Worm (Caenorhabditis elegans) whole organism, midembryonic: ENCODE data around the gene nspc-17.

ENCODE experiments used
- T22C8.4 ChIP-seq: fragments of 200-800 bp; sonication (Bioruptor generic); IDR thresholded peaks from 2 replicates; pipeline ENCODE4 v1.3.6; 2022; ENCODE audit warnings: missing genetic modification characterization, missing compliant biosample characterization
- cog-1 ChIP-seq: sonication (generic microtip); optimal IDR thresholded peaks from 2 replicates; lab custom pipeline; 2016; ENCODE audit warnings: missing genetic modification characterization, missing compliant biosample characterization
- flt-1 ChIP-seq: fragments of 200-800 bp; sonication (Bioruptor generic); IDR thresholded peaks from 2 replicates; pipeline ENCODE4 v1.3.6; 2022; ENCODE audit warnings: missing genetic modification characterization, missing compliant biosample characterization
- klf-2 ChIP-seq: fragments of 200-800 bp; sonication (Bioruptor generic); conservative IDR thresholded peaks from 2 replicates; pipeline ENCODE4 v1.3.6; 2022; ENCODE audit warnings: missing genetic modification reagents, missing genetic modification characterization, missing compliant biosample characterization
- med-1 ChIP-seq: sonication (generic microtip); optimal IDR thresholded peaks from 2 replicates; lab custom pipeline; 2017; ENCODE audit warnings: missing genetic modification characterization, mild to moderate bottlenecking, missing compliant biosample characterization, antibody characterized with exemption, missing genetic modification reagents; ENCODE audit not compliant: insufficient read depth
- ref-1 ChIP-seq: fragments of 200-800 bp; sonication (Bioruptor generic); conservative IDR thresholded peaks from 2 replicates; pipeline ENCODE4 v1.3.6; 2022; ENCODE audit warnings: missing genetic modification reagents, missing genetic modification characterization, missing compliant biosample characterization
- tab-1 ChIP-seq: fragments of 200-800 bp; sonication (Bioruptor generic); IDR thresholded peaks from 2 replicates; pipeline ENCODE4 v1.3.6; 2022; ENCODE audit warnings: missing genetic modification characterization, missing compliant biosample characterization
- ztf-23 ChIP-seq: fragments of 200-800 bp; sonication (Bioruptor generic); IDR thresholded peaks from 2 replicates; pipeline ENCODE4 v1.3.6; 2022; ENCODE audit warnings: missing genetic modification reagents, missing genetic modification characterization, missing compliant biosample characterization
- ztf-29 ChIP-seq: fragments of 200-800 bp; sonication (Bioruptor generic); IDR thresholded peaks from 2 replicates; pipeline ENCODE4 v1.3.6; 2022; ENCODE audit warnings: missing genetic modification reagents, missing genetic modification characterization, missing compliant biosample characterization

Gene nspc-17

ce11 chrX:14525325-14526305 is 634 bp upstream of the nspc-17 start:
- TF ChIP-seq ztf-23 (GFP tag; lab: Robert Waterston, UW) (peak; percentile 89), flt-1 (GFP tag; lab: Robert Waterston, UW) (peak; percentile 89), cog-1 (tag; lab: Kevin White, UChicago) (peak; percentile 99), ref-1 (GFP tag; lab: Robert Waterston, UW) (no peak), med-1 (peak; percentile 46), tab-1 (GFP tag; lab: Robert Waterston, UW) (no peak; the same call in 1 of the 2 replicates), T22C8.4 (GFP tag; lab: Robert Waterston, UW) (peak; percentile 99), ztf-29 (GFP tag; lab: Robert Waterston, UW) (peak; percentile 75), klf-2 (GFP tag; lab: Robert Waterston, UW) (peak; percentile 55; the same call in 1 of the 2 replicates)

ce11 chrX:14523275-14523674 is 1.7 kb downstream of the nspc-17 start, which contains the start of gene nspc-16:
TSS of gene nspc-16 (plus strand) at chrX:14523575.
- TF ChIP-seq ztf-23 (GFP tag; lab: Robert Waterston, UW) (no peak), ztf-29 (GFP tag; lab: Robert Waterston, UW) (no peak), T22C8.4 (GFP tag; lab: Robert Waterston, UW) (no peak), tab-1 (GFP tag; lab: Robert Waterston, UW) (no peak), med-1 (no peak), flt-1 (GFP tag; lab: Robert Waterston, UW) (no peak), ref-1 (GFP tag; lab: Robert Waterston, UW) (no peak)

ce11 chrX:14520463-14520862 is 4.5 kb downstream of the nspc-17 start, which contains the start of gene D1025.1:
TSS of gene D1025.1 (plus strand) at chrX:14520763.
- TF ChIP-seq flt-1 (GFP tag; lab: Robert Waterston, UW), result no peak
- TF ChIP-seq klf-2 (GFP tag; lab: Robert Waterston, UW), result no peak
- TF ChIP-seq cog-1 (tag; lab: Kevin White, UChicago), result no peak
- TF ChIP-seq med-1, result no peak
- no peak for TF ChIP-seq ztf-23 (GFP tag; lab: Robert Waterston, UW)
- no peak for TF ChIP-seq T22C8.4 (GFP tag; lab: Robert Waterston, UW)
- no peak for TF ChIP-seq tab-1 (GFP tag; lab: Robert Waterston, UW)
- no peak for TF ChIP-seq ztf-29 (GFP tag; lab: Robert Waterston, UW)
- TF ChIP-seq ref-1 (GFP tag; lab: Robert Waterston, UW), result no peak

ce11 chrX:14517842-14518241 is 7.1 kb downstream of the nspc-17 start:
- TF ChIP-seq med-1 (no peak), T22C8.4 (GFP tag; lab: Robert Waterston, UW) (no peak), tab-1 (GFP tag; lab: Robert Waterston, UW) (no peak), ztf-29 (GFP tag; lab: Robert Waterston, UW) (no peak), klf-2 (GFP tag; lab: Robert Waterston, UW) (no peak), ztf-23 (GFP tag; lab: Robert Waterston, UW) (no peak), flt-1 (GFP tag; lab: Robert Waterston, UW) (no peak), ref-1 (GFP tag; lab: Robert Waterston, UW) (no peak), cog-1 (tag; lab: Kevin White, UChicago) (no peak)

- TF ChIP-seq tab-1 (GFP tag; lab: Robert Waterston, UW) (no peak), T22C8.4 (GFP tag; lab: Robert Waterston, UW) (no peak), ref-1 (GFP tag; lab: Robert Waterston, UW) (no peak), klf-2 (GFP tag; lab: Robert Waterston, UW) (no peak), med-1 (no peak), ztf-23 (GFP tag; lab: Robert Waterston, UW) (no peak), cog-1 (tag; lab: Kevin White, UChicago) (no peak), ztf-29 (GFP tag; lab: Robert Waterston, UW) (no peak), flt-1 (GFP tag; lab: Robert Waterston, UW) (no peak)
Measured at ce11 chrX:14516560-14516959, 8.4 kb downstream of the nspc-17 start, which contains the start of gene D1025.10. TSS of gene D1025.10 (plus strand) at chrX:14516860.

DNA sequence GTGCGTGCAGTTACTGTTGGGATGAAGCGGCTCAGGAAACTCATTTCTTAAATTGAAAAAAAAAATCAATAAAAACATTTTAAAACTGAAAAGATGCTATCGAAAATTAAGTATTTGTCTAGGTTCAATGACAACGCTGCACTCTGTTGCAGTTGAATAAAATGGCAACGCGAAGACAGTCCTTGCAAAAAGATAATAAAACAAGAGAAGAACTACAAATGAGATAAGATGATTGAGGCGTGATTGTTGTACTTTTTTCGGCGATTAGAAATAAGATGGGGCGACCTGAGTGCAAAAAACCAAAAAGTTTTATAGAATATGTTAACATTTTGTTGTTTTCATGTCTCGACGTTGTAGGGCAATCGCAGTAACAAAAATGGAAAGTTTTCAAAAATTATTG is 10.0 kb downstream of the nspc-17 start, which contains the start of gene gcsh-1:
TSS of gene gcsh-1 (minus strand) at position 46 of the 400 bp plus-strand sequence.
- TF ChIP-seq ztf-29 (GFP tag; lab: Robert Waterston, UW) (no peak), med-1 (no peak), klf-2 (GFP tag; lab: Robert Waterston, UW) (no peak), ref-1 (GFP tag; lab: Robert Waterston, UW) (no peak), flt-1 (GFP tag; lab: Robert Waterston, UW) (no peak), ztf-23 (GFP tag; lab: Robert Waterston, UW) (no peak), T22C8.4 (GFP tag; lab: Robert Waterston, UW) (no peak), tab-1 (GFP tag; lab: Robert Waterston, UW) (no peak), cog-1 (tag; lab: Kevin White, UChicago) (no peak)

DNA sequence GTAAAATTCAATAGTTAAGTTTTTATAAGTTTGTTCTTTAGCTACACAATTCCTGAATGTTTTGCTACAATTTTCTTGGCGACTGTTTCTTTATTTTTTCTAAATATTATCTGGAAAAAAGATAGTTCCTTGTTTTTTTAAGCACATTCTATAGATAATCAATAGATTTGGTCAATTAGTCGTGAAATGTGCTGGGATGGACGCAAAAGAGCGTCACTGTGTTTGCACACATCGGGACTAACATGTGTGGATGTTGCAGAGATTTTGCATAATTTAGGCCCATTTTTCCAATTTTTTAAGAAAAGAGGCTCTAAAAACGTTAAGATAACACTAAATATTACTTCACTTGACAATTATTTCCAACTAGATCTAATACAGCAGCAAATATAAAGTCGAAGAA is 11.5 kb downstream of the nspc-17 start:
- TF ChIP-seq cog-1 (tag; lab: Kevin White, UChicago) (no peak), T22C8.4 (GFP tag; lab: Robert Waterston, UW) (peak; percentile 54; the same call in 1 of the 2 replicates), klf-2 (GFP tag; lab: Robert Waterston, UW) (no peak), ref-1 (GFP tag; lab: Robert Waterston, UW) (no peak), med-1 (no peak)

- TF ChIP-seq ztf-29 (GFP tag; lab: Robert Waterston, UW), result no peak
- no peak for TF ChIP-seq ztf-23 (GFP tag; lab: Robert Waterston, UW)
- TF ChIP-seq cog-1 (tag; lab: Kevin White, UChicago), result no peak
- no peak for TF ChIP-seq ref-1 (GFP tag; lab: Robert Waterston, UW)
- no peak for TF ChIP-seq T22C8.4 (GFP tag; lab: Robert Waterston, UW)
- no peak for TF ChIP-seq flt-1 (GFP tag; lab: Robert Waterston, UW)
- no peak for TF ChIP-seq klf-2 (GFP tag; lab: Robert Waterston, UW)
Measured at ce11 chrX:14512817-14513216, 12.2 kb downstream of the nspc-17 start, which contains the start of gene fbxa-141. TSS of gene fbxa-141 (minus strand) at chrX:14512917.
